Worm (Caenorhabditis elegans) whole organism, L4/young adult: ENCODE data around the gene Y36E3A.2.

Experiments used
- W03F9.2 ChIP-seq: fragments of 150-350 bp; optimal IDR thresholded peaks from 2 replicates; lab custom pipeline; 2014; ENCODE audit warnings: missing biosample characterization, missing genetic modification characterization
- dao-5 ChIP-seq: sonication (generic microtip); optimal IDR thresholded peaks from 2 replicates; lab custom pipeline; 2016; ENCODE audit warnings: missing genotype, missing genetic modification characterization, moderate library complexity, missing compliant biosample characterization
- him-1 ChIP-seq: sonication (generic microtip); optimal IDR thresholded peaks from 2 replicates; lab custom pipeline; 2016; ENCODE audit warnings: missing genotype, missing genetic modification reagents, missing genetic modification characterization, missing compliant biosample characterization

- no peak for TF ChIP-seq him-1 (tag; lab: Kevin White, UChicago)
- no peak for TF ChIP-seq W03F9.2 (tag; lab: Kevin White, UChicago)
- TF ChIP-seq dao-5 (tag; lab: Kevin White, UChicago) = no peak
These were observed 2.2 kb upstream of the Y36E3A.2 start, which contains the start of gene fbxa-104 for ce11 chrV:15423601-15424000.
